Worm (Caenorhabditis elegans): Measurements from ENCODE around the gene D1053.2.

ce11 chrX:11723781-11724201 is 4.2 kb upstream of the D1053.2 start, which contains the start of gene D1053.4:
- TF ChIP-seq nhr-11 (tag; optimal IDR thresholded peaks at IDR 0.05): no peak
- no peak for TF ChIP-seq fos-1 (tag; optimal IDR thresholded peaks at IDR 0.05)

Measured in whole organism, L4 larva.